Worm (Caenorhabditis elegans) whole organism, early embryonic: ENCODE data around the gene cutl-2.

Source experiments
- F13C5.2 ChIP-seq: sonication (generic microtip); optimal IDR thresholded peaks from 2 replicates; lab custom pipeline; 2017; ENCODE audit warnings: mild to moderate bottlenecking, missing genetic modification characterization, inconsistent platforms, missing compliant biosample characterization
- ceh-13 ChIP-seq: fragments of 200-800 bp; sonication (Bioruptor generic); optimal IDR thresholded peaks from 2 replicates; lab custom pipeline; 2018; ENCODE audit warnings: mild to moderate bottlenecking, missing genetic modification characterization, missing compliant biosample characterization

DNA sequence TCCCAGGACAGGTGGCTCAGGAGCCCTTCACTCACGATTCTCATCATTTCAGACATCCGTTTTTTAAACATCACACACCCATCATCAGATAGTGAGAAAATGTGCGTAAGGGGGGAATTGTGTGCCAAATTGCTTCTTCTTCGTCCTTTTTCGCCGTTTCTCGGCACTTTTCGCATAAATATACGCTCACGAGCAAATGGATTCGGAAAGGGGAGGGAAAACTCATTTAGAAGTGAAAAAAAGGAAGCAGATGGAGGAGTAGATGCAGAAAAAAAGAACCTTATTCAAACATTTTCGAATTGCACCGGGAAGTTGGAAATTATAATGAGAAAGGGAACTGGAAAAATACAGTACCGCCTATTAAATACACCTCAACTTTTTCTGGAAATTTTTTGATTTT, 42.4 kb downstream of the cutl-2 start:
- TF ChIP-seq F13C5.2 (tag; lab: Kevin White, UChicago), result no peak
- no peak for TF ChIP-seq ceh-13 (GFP tag; lab: Kevin White, UChicago)
